Comparison of ENCODE assay signal across 2 worm cellular contexts in genomic region chrII:915206-915605, ce11.
TF ChIP-seq lines count a peak whose summit lies in the region.

No protein-coding gene starts in this region.

TF ChIP-seq in whole organism, L1 larva, 84 proteins besides CTCF, POLR2A, EP300 and RAD21 (continued from another document):
- TF ChIP-seq nhr-237 (tag; optimal IDR thresholded peaks at IDR 0.05; lab: Kevin White, UChicago) (no peak), efl-3 (GFP tag; optimal IDR thresholded peaks at IDR 0.05; lab: Kevin White, UChicago) (no peak), skn-1 (tag; optimal IDR thresholded peaks at IDR 0.05; lab: Kevin White, UChicago) (no peak), lin-15B (tag; optimal IDR thresholded peaks at IDR 0.05; lab: Kevin White, UChicago) (no peak), nhr-90 (tag; optimal IDR thresholded peaks at IDR 0.05; lab: Kevin White, UChicago; ENCODE audit: poor library complexity) (peak; percentile 31), ama-1 (optimal IDR thresholded peaks at IDR 0.05; lab: Kevin White, UChicago) (no peak), lin-35 (GFP tag; optimal IDR thresholded peaks at IDR 0.05; lab: Kevin White, UChicago) (peak in 1 of 2 experiments; percentile 48), tlp-1 (tag; optimal IDR thresholded peaks at IDR 0.05; lab: Kevin White, UChicago) (peak; percentile 91), nhr-20 (tag; optimal IDR thresholded peaks at IDR 0.05; lab: Kevin White, UChicago) (peak; percentile 42), pqm-1 (tag; optimal IDR thresholded peaks at IDR 0.05; lab: Kevin White, UChicago) (peak; percentile 100), C16A3.4 (tag; optimal IDR thresholded peaks at IDR 0.05; lab: Kevin White, UChicago) (no peak), nhr-84 (tag; optimal IDR thresholded peaks at IDR 0.05; lab: Kevin White, UChicago) (no peak), lin-14 (GFP tag; optimal IDR thresholded peaks at IDR 0.05; lab: Kevin White, UChicago) (peak; percentile 27), grh-1 (GFP tag; IDR thresholded peaks at IDR 0.05; lab: Robert Waterston, UW) (no peak)

TF ChIP-seq in whole organism, L4 larva, 104 proteins besides CTCF, POLR2A, EP300 and RAD21 (continued from another document):
- TF ChIP-seq dmd-6 (GFP tag; IDR thresholded peaks at IDR 0.05; lab: Robert Waterston, UW) (peak; percentile 98), Y48G9A.11 (GFP tag; IDR thresholded peaks at IDR 0.05; lab: Robert Waterston, UW) (no peak), unc-62 (GFP tag; optimal IDR thresholded peaks at IDR 0.05 in 1 of 2; lab: Kevin White, UChicago) (peak; percentile 32 to 91), unc-62 (tag; optimal IDR thresholded peaks at IDR 0.05; lab: Kevin White, UChicago) (no peak), nhr-42 (GFP tag; IDR thresholded peaks at IDR 0.05; lab: Robert Waterston, UW) (0 out of 2 replicates have a peak, but pooled peaks have one; percentile 32), ctbp-1 (GFP tag; IDR thresholded peaks at IDR 0.05; lab: Robert Waterston, UW) (no peak), ceh-20 (GFP tag; IDR thresholded peaks at IDR 0.05; lab: Robert Waterston, UW) (peak; percentile 42; the same call in 1 of the 2 replicates), tra-1 (GFP tag; IDR thresholded peaks at IDR 0.05; lab: Robert Waterston, UW) (peak; percentile 95), nhr-41 (GFP tag; IDR thresholded peaks at IDR 0.05; lab: Robert Waterston, UW) (peak; percentile 85; the same call in 1 of the 2 replicates), ceh-44 (GFP tag; IDR thresholded peaks at IDR 0.05; lab: Robert Waterston, UW) (no peak), ceh-62 (tag; optimal IDR thresholded peaks at IDR 0.05; lab: Kevin White, UChicago) (no peak), lin-38 (GFP tag; IDR thresholded peaks at IDR 0.05; lab: Robert Waterston, UW) (no peak), jun-1 (tag; optimal IDR thresholded peaks at IDR 0.05; lab: Kevin White, UChicago) (peak; percentile 59), pqm-1 (tag; optimal IDR thresholded peaks at IDR 0.05; lab: Kevin White, UChicago) (peak; percentile 100)
